Fruit fly (Drosophila melanogaster) whole organism, embryonic: ENCODE data around the gene Exo70.

Experiments used
- Antp ChIP-seq: fragments of 200-800 bp; sonication (Bioruptor generic); optimal IDR thresholded peaks from 3 replicates; lab custom pipeline; 2016; ENCODE audit warnings: missing biosample characterization, missing genetic modification characterization
- B-H1 ChIP-seq: fragments of 200-800 bp; sonication (Bioruptor generic); IDR thresholded peaks from 3 replicates; pipeline ENCODE4 v1.3.6; 2022; ENCODE audit warnings: missing biosample characterization, missing genetic modification characterization
- Bteb2 ChIP-seq: fragments of 200-800 bp; sonication (Bioruptor generic); optimal IDR thresholded peaks from 2 replicates; lab custom pipeline; 2016; ENCODE audit warnings: missing biosample characterization, missing genetic modification characterization
- CG10209 ChIP-seq: fragments of 200-800 bp; sonication (Bioruptor generic); optimal IDR thresholded peaks from 3 replicates; lab custom pipeline; 2017; ENCODE audit warnings: missing biosample characterization, mild to moderate bottlenecking, missing genetic modification characterization, missing genetic modification reagents
- CG10565 ChIP-seq: fragments of 200-800 bp; sonication (Bioruptor generic); optimal IDR thresholded peaks from 3 replicates; lab custom pipeline; 2016; ENCODE audit warnings: missing biosample characterization, mild to moderate bottlenecking, missing genetic modification characterization
- CG11398 ChIP-seq: fragments of 200-800 bp; sonication (Bioruptor generic); optimal IDR thresholded peaks from 2 replicates; lab custom pipeline; 2016; ENCODE audit warnings: missing biosample characterization, missing genetic modification characterization
- CG11560 ChIP-seq: fragments of 200-800 bp; sonication (Bioruptor generic); IDR thresholded peaks from 3 replicates; pipeline ENCODE4 v1.3.6; 2022; ENCODE audit warnings: missing biosample characterization, missing genetic modification characterization
- CG12299 ChIP-seq: fragments of 200-800 bp; sonication (Bioruptor generic); optimal IDR thresholded peaks from 2 replicates; lab custom pipeline; 2018; ENCODE audit warnings: missing biosample characterization, mild to moderate bottlenecking, missing genetic modification characterization
- CG12942 ChIP-seq: fragments of 200-800 bp; sonication (Bioruptor generic); optimal IDR thresholded peaks from 3 replicates; lab custom pipeline; 2016; ENCODE audit warnings: missing biosample characterization, missing genetic modification characterization
- CG14050 ChIP-seq: fragments of 200-800 bp; sonication (Bioruptor generic); IDR thresholded peaks from 3 replicates; pipeline ENCODE4 v1.3.6; 2022; ENCODE audit warnings: missing biosample characterization, missing genetic modification characterization
- CG15011 ChIP-seq: fragments of 200-800 bp; sonication (Bioruptor generic); optimal IDR thresholded peaks from 3 replicates; lab custom pipeline; 2018; ENCODE audit warnings: missing biosample characterization, mild to moderate bottlenecking, missing genetic modification characterization
- CG17912 ChIP-seq: fragments of 200-800 bp; sonication (Bioruptor generic); optimal IDR thresholded peaks from 2 replicates; lab custom pipeline; 2018; ENCODE audit warnings: missing biosample characterization, mild to moderate bottlenecking, missing genetic modification characterization
- CG1832 ChIP-seq: fragments of 200-800 bp; sonication (Bioruptor generic); optimal IDR thresholded peaks from 2 replicates; lab custom pipeline; 2017; ENCODE audit warnings: missing biosample characterization, mild to moderate bottlenecking, missing genetic modification characterization, inconsistent platforms
- CG18476 ChIP-seq: fragments of 200-800 bp; sonication (Bioruptor generic); optimal IDR thresholded peaks from 2 replicates; lab custom pipeline; 2016; ENCODE audit warnings: missing biosample characterization, mild to moderate bottlenecking, missing genetic modification characterization
- CG18764 ChIP-seq: fragments of 200-800 bp; sonication (Bioruptor generic); optimal IDR thresholded peaks from 3 replicates; lab custom pipeline; 2016; ENCODE audit warnings: missing biosample characterization, missing genetic modification characterization
- CG2116 ChIP-seq: fragments of 200-800 bp; sonication (Bioruptor generic); optimal IDR thresholded peaks from 3 replicates; lab custom pipeline; 2018; ENCODE audit warnings: missing biosample characterization, mild to moderate bottlenecking, missing genetic modification characterization
- CG30403 ChIP-seq: fragments of 200-800 bp; sonication (Bioruptor generic); optimal IDR thresholded peaks from 3 replicates; lab custom pipeline; 2016; ENCODE audit warnings: missing biosample characterization, missing genetic modification characterization
- CG6813 ChIP-seq: fragments of 200-800 bp; sonication (Bioruptor generic); optimal IDR thresholded peaks from 2 replicates; lab custom pipeline; 2017; ENCODE audit warnings: missing biosample characterization, missing genetic modification characterization, mild to moderate bottlenecking, moderate library complexity, missing genetic modification reagents
- CG6854 ChIP-seq: fragments of 200-800 bp; sonication (Bioruptor generic); optimal IDR thresholded peaks from 3 replicates; lab custom pipeline; 2017; ENCODE audit warnings: missing biosample characterization, mild to moderate bottlenecking, missing genetic modification characterization
- Dbx ChIP-seq: fragments of 200-800 bp; sonication (Bioruptor generic); IDR thresholded peaks from 3 replicates; pipeline ENCODE4 v1.3.6; 2022; ENCODE audit warnings: missing biosample characterization, missing genetic modification characterization
- Drgx ChIP-seq: fragments of 200-800 bp; sonication (Bioruptor generic); IDR thresholded peaks from 2 replicates; pipeline ENCODE4 v1.3.6; 2022; ENCODE audit warnings: missing biosample characterization, missing genetic modification characterization
- E2f1 ChIP-seq: fragments of 200-800 bp; sonication (Bioruptor generic); IDR thresholded peaks from 2 replicates; pipeline ENCODE4 v1.3.6; 2022; ENCODE audit warnings: missing biosample characterization, missing genetic modification characterization
- ERR ChIP-seq: fragments of 200-800 bp; sonication (Bioruptor generic); optimal IDR thresholded peaks from 2 replicates; lab custom pipeline; 2016; ENCODE audit warnings: missing biosample characterization, missing genetic modification characterization
- GATAe ChIP-seq: fragments of 200-800 bp; sonication (Bioruptor generic); conservative IDR thresholded peaks from 2 replicates; pipeline ENCODE4 v1.3.6; 2022; ENCODE audit warnings: missing biosample characterization, missing genetic modification characterization
- Hand ChIP-seq: fragments of 200-800 bp; sonication (Bioruptor generic); optimal IDR thresholded peaks from 2 replicates; lab custom pipeline; 2017; ENCODE audit warnings: mild to moderate bottlenecking, missing biosample characterization, missing genetic modification reagents, missing genetic modification characterization
- MBD-R2 ChIP-seq: fragments of 200-800 bp; sonication (Bioruptor generic); IDR thresholded peaks from 2 replicates; pipeline ENCODE4 v1.3.6; 2022; ENCODE audit warnings: missing biosample characterization, missing genetic modification characterization
- MTF-1 ChIP-seq: fragments of 200-800 bp; sonication (Bioruptor generic); optimal IDR thresholded peaks from 2 replicates; lab custom pipeline; 2018; ENCODE audit warnings: missing biosample characterization, mild to moderate bottlenecking, missing genetic modification characterization, borderline replicate concordance
- Poxn ChIP-seq: fragments of 200-800 bp; sonication (Bioruptor generic); IDR thresholded peaks from 2 replicates; pipeline ENCODE4 v1.3.6; 2022; ENCODE audit warnings: missing biosample characterization, missing genetic modification characterization
- ase ChIP-seq: fragments of 200-800 bp; sonication (Bioruptor generic); IDR thresholded peaks from 3 replicates; pipeline ENCODE4 v1.3.6; 2022; ENCODE audit warnings: missing biosample characterization, missing genetic modification characterization
- caup ChIP-seq: fragments of 200-800 bp; sonication (Bioruptor generic); optimal IDR thresholded peaks from 3 replicates; lab custom pipeline; 2017; ENCODE audit warnings: missing biosample characterization, mild to moderate bottlenecking, missing genetic modification characterization, moderate library complexity; ENCODE audit not compliant: severe bottlenecking
- cg ChIP-seq: fragments of 200-800 bp; sonication (Bioruptor generic); optimal IDR thresholded peaks from 3 replicates; lab custom pipeline; 2019; ENCODE audit warnings: missing biosample characterization, mild to moderate bottlenecking, missing genetic modification characterization, moderate library complexity
- chif ChIP-seq, 2 experiments: fragments of 200-800 bp; sonication (Bioruptor generic); optimal IDR thresholded peaks; 3 replicates each; lab custom pipeline; 2016; ENCODE audit warnings: missing biosample characterization in 2 of 2, missing genetic modification characterization in 2 of 2
- da ChIP-seq: fragments of 200-800 bp; sonication (Bioruptor generic); optimal IDR thresholded peaks from 2 replicates; lab custom pipeline; 2016; ENCODE audit warnings: missing biosample characterization, missing genetic modification characterization
- danr ChIP-seq: fragments of 200-800 bp; sonication (Bioruptor generic); IDR thresholded peaks from 2 replicates; pipeline ENCODE4 v1.3.6; 2022; ENCODE audit warnings: missing biosample characterization, missing genetic modification characterization
- dimm ChIP-seq: fragments of 200-800 bp; sonication (Bioruptor generic); IDR thresholded peaks from 2 replicates; pipeline ENCODE4 v1.3.6; 2022; ENCODE audit warnings: missing biosample characterization, missing genetic modification characterization
- dmrt11E ChIP-seq: fragments of 200-800 bp; sonication (Bioruptor generic); optimal IDR thresholded peaks from 3 replicates; lab custom pipeline; 2018; ENCODE audit warnings: missing biosample characterization, mild to moderate bottlenecking, missing genetic modification characterization, moderate library complexity
- dmrt99B ChIP-seq: fragments of 200-800 bp; sonication (Bioruptor generic); optimal IDR thresholded peaks from 2 replicates; lab custom pipeline; 2018; ENCODE audit warnings: missing biosample characterization, mild to moderate bottlenecking, missing genetic modification characterization, moderate library complexity
- fd102C ChIP-seq: fragments of 200-800 bp; sonication (Bioruptor generic); optimal IDR thresholded peaks from 2 replicates; lab custom pipeline; 2018; ENCODE audit warnings: missing biosample characterization, mild to moderate bottlenecking, missing genetic modification characterization, moderate library complexity
- gfzf ChIP-seq: fragments of 200-800 bp; sonication (Bioruptor generic); optimal IDR thresholded peaks from 2 replicates; lab custom pipeline; 2016; ENCODE audit warnings: missing biosample characterization, mild to moderate bottlenecking, missing genetic modification characterization, moderate library complexity
- grn ChIP-seq: fragments of 200-800 bp; sonication (Bioruptor generic); optimal IDR thresholded peaks from 3 replicates; lab custom pipeline; 2017; ENCODE audit warnings: missing biosample characterization, missing genetic modification characterization
- her ChIP-seq: fragments of 200-800 bp; sonication (Bioruptor generic); optimal IDR thresholded peaks from 2 replicates; lab custom pipeline; 2016; ENCODE audit warnings: missing biosample characterization, missing genetic modification characterization
- onecut ChIP-seq: fragments of 200-800 bp; sonication (Bioruptor generic); IDR thresholded peaks from 2 replicates; pipeline ENCODE4 v1.3.6; 2022; ENCODE audit warnings: missing biosample characterization, missing genetic modification characterization
- p53 ChIP-seq: fragments of 200-800 bp; sonication (Bioruptor generic); optimal IDR thresholded peaks from 2 replicates; lab custom pipeline; 2016; ENCODE audit warnings: missing biosample characterization, missing genetic modification characterization
- pb ChIP-seq: fragments of 200-800 bp; sonication (Bioruptor generic); optimal IDR thresholded peaks from 3 replicates; lab custom pipeline; 2016; ENCODE audit warnings: missing biosample characterization, missing genetic modification characterization
- pho ChIP-seq: fragments of 200-800 bp; sonication (Bioruptor generic); optimal IDR thresholded peaks from 2 replicates; lab custom pipeline; 2016; ENCODE audit warnings: missing biosample characterization, missing genetic modification characterization
- ranshi ChIP-seq: fragments of 200-800 bp; sonication (Bioruptor generic); IDR thresholded peaks from 2 replicates; pipeline ENCODE4 v1.3.6; 2022; ENCODE audit warnings: missing biosample characterization, missing genetic modification characterization
- schlank ChIP-seq: fragments of 200-800 bp; sonication (Bioruptor generic); optimal IDR thresholded peaks from 2 replicates; lab custom pipeline; 2018; ENCODE audit warnings: missing biosample characterization, mild to moderate bottlenecking, missing genetic modification characterization
- sima ChIP-seq: fragments of 200-800 bp; sonication (Bioruptor generic); optimal IDR thresholded peaks from 2 replicates; lab custom pipeline; 2016; ENCODE audit warnings: missing biosample characterization, missing genetic modification characterization
- slp2 ChIP-seq: fragments of 200-800 bp; sonication (Bioruptor generic); optimal IDR thresholded peaks from 2 replicates; lab custom pipeline; 2016; ENCODE audit warnings: missing biosample characterization, missing genetic modification characterization
- sr ChIP-seq: fragments of 200-800 bp; sonication (Bioruptor generic); IDR thresholded peaks from 3 replicates; pipeline ENCODE4 v1.3.6; 2022; ENCODE audit warnings: missing biosample characterization, missing genetic modification characterization
- ssp ChIP-seq: fragments of 200-800 bp; sonication (Bioruptor generic); IDR thresholded peaks from 2 replicates; pipeline ENCODE4 v1.3.6; 2022; ENCODE audit warnings: missing biosample characterization, missing genetic modification characterization
- wek ChIP-seq: fragments of 200-800 bp; sonication (Bioruptor generic); optimal IDR thresholded peaks from 3 replicates; lab custom pipeline; 2018; ENCODE audit warnings: missing biosample characterization, mild to moderate bottlenecking, missing genetic modification characterization, moderate library complexity

The Exo70 gene

dm6 chr3L:8445027-8445426 lies 33.4 kb downstream of the Exo70 start (continued):
- no peak for TF ChIP-seq CG17912 (GFP tag; lab: Kevin White, UChicago)
- TF ChIP-seq Poxn (GFP tag; lab: Robert Waterston, UW), result no peak
- no peak for TF ChIP-seq CG12942 (GFP tag; lab: Kevin White, UChicago)
- TF ChIP-seq her (GFP tag; lab: Kevin White, UChicago), result no peak
- no peak for TF ChIP-seq CG1832 (GFP tag; lab: Kevin White, UChicago)
- no peak for TF ChIP-seq Bteb2 (GFP tag; lab: Kevin White, UChicago)
- TF ChIP-seq Antp (GFP tag; lab: Kevin White, UChicago), result no peak
- no peak for TF ChIP-seq ranshi
- no peak for TF ChIP-seq MTF-1 (GFP tag; lab: Kevin White, UChicago)
- TF ChIP-seq GATAe (GFP tag; lab: Robert Waterston, UW), result no peak
- peak; percentile 18 for TF ChIP-seq CG30403 (GFP tag; lab: Kevin White, UChicago)
- TF ChIP-seq ase (GFP tag; lab: Robert Waterston, UW), result no peak
- TF ChIP-seq onecut, result peak; percentile 46; the same call in 1 of the 2 replicates
- TF ChIP-seq Hand, result no peak
- no peak for TF ChIP-seq cg (GFP tag; lab: Kevin White, UChicago)
- TF ChIP-seq CG15011, result no peak
- no peak; the same call in 1 of the 2 replicates for TF ChIP-seq dimm
- TF ChIP-seq MBD-R2 (GFP tag; lab: Robert Waterston, UW), result no peak
- TF ChIP-seq CG10209 (GFP tag; lab: Kevin White, UChicago), result no peak
- TF ChIP-seq CG14050 (GFP tag; lab: Robert Waterston, UW), result no peak
- 0 out of 2 replicates have a peak, but pooled peaks have one; percentile 17 for TF ChIP-seq danr
- no peak for TF ChIP-seq Dbx (GFP tag; lab: Robert Waterston, UW)
- TF ChIP-seq CG18476 (GFP tag; lab: Kevin White, UChicago), result no peak
- peak; percentile 58 for TF ChIP-seq CG6854 (GFP tag; lab: Kevin White, UChicago)
- no peak for TF ChIP-seq CG2116 (GFP tag; lab: Kevin White, UChicago)
- TF ChIP-seq p53, result no peak
- TF ChIP-seq ssp (GFP tag; lab: Robert Waterston, UW), result 0 out of 2 replicates have a peak, but pooled peaks have one; percentile 16
- TF ChIP-seq slp2 (GFP tag; lab: Kevin White, UChicago), result no peak
- no peak for TF ChIP-seq caup (GFP tag; lab: Kevin White, UChicago)
- no peak for TF ChIP-seq schlank
- TF ChIP-seq pb (GFP tag; lab: Kevin White, UChicago), result no peak
- no peak for TF ChIP-seq fd102C
- TF ChIP-seq CG11560 (tag; lab: Robert Waterston, UW), result no peak
- no peak for TF ChIP-seq CG10565 (GFP tag; lab: Kevin White, UChicago)
- no peak for TF ChIP-seq wek (GFP tag; lab: Kevin White, UChicago)
- TF ChIP-seq ERR, result no peak
- TF ChIP-seq Drgx, result peak; percentile 33; the same call in 1 of the 2 replicates
- no peak for TF ChIP-seq da
- peak; percentile 55 for TF ChIP-seq E2f1
- no peak for TF ChIP-seq sima
- TF ChIP-seq CG11398 (GFP tag; lab: Kevin White, UChicago), result no peak
- peak; percentile 61 for TF ChIP-seq dmrt99B (tag; lab: Kevin White, UChicago)
- no peak for TF ChIP-seq sr (GFP tag; lab: Robert Waterston, UW)
- no peak for TF ChIP-seq grn (GFP tag; lab: Kevin White, UChicago)
- peak; percentile 27 for TF ChIP-seq CG18764 (GFP tag; lab: Kevin White, UChicago)
- no peak; the same call in 2 of the 3 replicates for TF ChIP-seq B-H1 (GFP tag; lab: Robert Waterston, UW)
- peak; percentile 29 for TF ChIP-seq dmrt11E (tag; lab: Kevin White, UChicago)
- no peak for TF ChIP-seq CG12299 (tag; lab: Kevin White, UChicago)
- TF ChIP-seq chif (GFP tag; optimal IDR thresholded peaks at IDR 0.05; lab: Kevin White, UChicago), result no peak
- no peak for TF ChIP-seq pho (GFP tag; lab: Kevin White, UChicago)
- TF ChIP-seq CG6813 (GFP tag; lab: Kevin White, UChicago), result no peak
- TF ChIP-seq gfzf, result no peak
